Fruit fly (Drosophila melanogaster): ENCODE results near the gene Mpp6.

The Mpp6 gene

dm6 chr2L:21198633-21199264 is 42.7 kb downstream of the Mpp6 start, which contains the start of gene Ret:
Gene Ret, minus strand, starts transcription at chr2L:21198762.
- no peak for TF ChIP-seq noc (tag; optimal IDR thresholded peaks at IDR 0.05)

- TF ChIP-seq noc (tag; optimal IDR thresholded peaks at IDR 0.05), result no peak
Measured at dm6 chr2L:21200275-21200674, 44.2 kb downstream of the Mpp6 start, which contains the start of gene CG31624. Gene CG31624, minus strand, starts transcription at chr2L:21200375.

dm6 chr2L:21202702-21203101 is 46.6 kb downstream of the Mpp6 start, which contains the start of gene CG31988:
Gene CG31988, minus strand, starts transcription at chr2L:21202802.
- no peak for TF ChIP-seq noc (tag; optimal IDR thresholded peaks at IDR 0.05)

dm6 chr2L:21206193-21206592 is 50.1 kb downstream of the Mpp6 start, which contains the start of gene clumsy:
Gene clumsy, plus strand, starts transcription at chr2L:21206493.
- TF ChIP-seq noc (tag; optimal IDR thresholded peaks at IDR 0.05), result no peak

All from whole organism, larva.